Fruit fly (Drosophila melanogaster): Measurements from ENCODE around the gene CG5276.

DNA sequence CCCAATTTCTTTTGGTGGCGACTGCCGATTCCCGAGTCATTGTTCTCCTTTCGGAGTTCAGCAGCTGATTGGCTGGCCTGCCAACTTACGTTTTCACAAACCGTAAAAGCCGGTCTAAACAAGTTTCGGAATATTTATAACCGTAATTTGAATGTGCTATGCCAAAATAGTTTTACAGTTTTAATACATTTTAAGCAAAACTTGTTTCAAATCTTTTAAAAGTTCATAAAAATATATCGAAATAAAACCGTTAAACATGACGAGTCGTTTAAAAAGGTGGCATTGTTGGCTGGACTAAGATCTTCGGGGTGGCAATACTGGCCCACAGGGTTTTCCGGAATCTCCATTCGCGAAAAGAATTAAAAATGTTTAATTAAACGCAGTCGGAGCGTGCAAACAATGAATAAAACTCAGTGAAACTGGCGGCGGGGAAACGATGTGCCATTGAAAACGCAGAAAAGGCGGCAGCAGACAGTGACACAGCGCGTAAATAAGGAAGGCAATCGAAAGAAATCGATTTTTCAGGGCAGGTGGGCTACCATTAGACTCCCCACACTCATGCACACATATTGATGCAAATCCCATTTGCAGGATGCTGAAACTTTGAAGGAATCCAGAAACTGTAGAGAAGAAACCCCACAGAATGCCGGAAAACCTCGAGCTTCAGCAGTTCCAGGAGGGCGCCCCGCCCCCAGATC is 4.1 kb downstream of the CG5276 start, which contains the start of the genes Exd2 and CG5281:
- TF ChIP-seq h (optimal IDR thresholded peaks at IDR 0.05) (no peak), insv (optimal IDR thresholded peaks at IDR 0.05) (no peak), Myc (optimal IDR thresholded peaks at IDR 0.05) (no peak), ttk (optimal IDR thresholded peaks at IDR 0.05) (no peak)

Measured in Kc167 (cell line).